Fruit fly (Drosophila melanogaster) whole organism: ENCODE results near the gene Blos3.

ENCODE experiments used
- Dll ChIP-seq: fragments of >200 bp; optimal IDR thresholded peaks from 2 replicates; lab custom pipeline; 2017
- EcR ChIP-seq, 2 experiments: fragments of >200 bp; optimal IDR thresholded peaks; 2 replicates each; lab custom pipeline; 2017; ENCODE audit warnings: missing biosample characterization in 2 of 2, missing genetic modification characterization in 2 of 2, missing genetic modification reagents in 2 of 2
- pan ChIP-seq: fragments of >200 bp; optimal IDR thresholded peaks from 2 replicates; lab custom pipeline; 2017
- psq ChIP-seq: fragments of >200 bp; optimal IDR thresholded peaks from 2 replicates; lab custom pipeline; 2017
- usp ChIP-seq: fragments of >200 bp; optimal IDR thresholded peaks from 2 replicates; lab custom pipeline; 2017; ENCODE audit warnings: missing biosample characterization, missing genetic modification characterization, mixed read lengths

- TF ChIP-seq Dll (no peak), usp (no peak), EcR (GFP tag; optimal IDR thresholded peaks at IDR 0.05; lab: Kevin White, UChicago) (no peak), pan (lab: Kevin White, UChicago) (no peak), psq (lab: Kevin White, UChicago) (no peak)
These were observed 21.6 kb upstream of the Blos3 start for dm6 chr3L:18848436-18848835.
